Worm (Caenorhabditis elegans): ENCODE results near the gene T14B4.1.

DNA sequence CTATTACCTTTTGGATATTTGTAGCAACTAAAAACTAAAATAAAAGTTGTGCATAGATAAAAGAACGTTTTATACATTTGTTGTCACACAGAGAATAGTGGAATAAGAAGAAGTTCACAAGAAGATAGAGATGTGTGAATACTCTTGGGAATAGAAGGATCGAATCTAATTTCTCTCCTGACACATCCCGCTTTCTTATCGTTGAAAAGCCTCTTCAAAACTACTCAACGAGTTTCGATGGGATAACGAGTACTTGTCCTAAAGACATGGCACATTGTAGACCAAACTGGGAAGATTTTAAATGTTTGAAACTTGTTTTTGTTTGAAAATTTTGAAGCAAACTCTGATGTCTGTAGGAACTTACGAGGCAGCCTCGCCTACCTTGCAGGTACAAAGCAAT, 35.8 kb downstream of the T14B4.1 start:
- no peak for TF ChIP-seq zag-1 (tag; optimal IDR thresholded peaks at IDR 0.05)
- TF ChIP-seq snpc-4 (tag; optimal IDR thresholded peaks at IDR 0.05): no peak
- TF ChIP-seq mdl-1 (tag; optimal IDR thresholded peaks at IDR 0.05): no peak

All from whole organism, L3 larva.